Worm (Caenorhabditis elegans): Measurements from ENCODE around the gene cnnm-5.

ce11 chrIII:3873424-3873823 is 44.4 kb upstream of the cnnm-5 start:
- TF ChIP-seq flt-1 (GFP tag; IDR thresholded peaks at IDR 0.05), result no peak
- TF ChIP-seq tra-4 (tag; optimal IDR thresholded peaks at IDR 0.05), result no peak
- no peak for TF ChIP-seq hnd-1 (tag; optimal IDR thresholded peaks at IDR 0.05)
- TF ChIP-seq tbx-11 (GFP tag; IDR thresholded peaks at IDR 0.05), result no peak
- no peak for TF ChIP-seq ama-1 (optimal IDR thresholded peaks at IDR 0.05)
- no peak for TF ChIP-seq ceh-13 (GFP tag; optimal IDR thresholded peaks at IDR 0.05)
- TF ChIP-seq F13C5.2 (tag; optimal IDR thresholded peaks at IDR 0.05), result no peak
- no peak for TF ChIP-seq pes-1 (GFP tag; IDR thresholded peaks at IDR 0.05)
- no peak for TF ChIP-seq aly-1 (tag; optimal IDR thresholded peaks at IDR 0.05)
- TF ChIP-seq B0310.2 (tag; optimal IDR thresholded peaks at IDR 0.05), result no peak
- no peak for TF ChIP-seq ceh-36 (tag; optimal IDR thresholded peaks at IDR 0.05)
- TF ChIP-seq tbx-37 (GFP tag; conservative IDR thresholded peaks at IDR 0.05), result no peak
- TF ChIP-seq sea-1 (GFP tag; conservative IDR thresholded peaks at IDR 0.05), result no peak

All from whole organism, early embryonic.